Worm (Caenorhabditis elegans) whole organism, L3 larva: ENCODE results near the gene Y54B9A.1.
"Not testable (repeated sequence)": the region's sequence is repeated elsewhere in the genome, so short reads cannot be mapped to it uniquely, and the experiment has no call there.

Experiments
- R02D3.7 ChIP-seq: fragments of 150-350 bp; optimal IDR thresholded peaks from 2 replicates; lab custom pipeline; 2014; ENCODE audit warnings: missing biosample characterization, missing genetic modification characterization
- aly-2 ChIP-seq: fragments of 150-350 bp; optimal IDR thresholded peaks from 2 replicates; lab custom pipeline; 2014; ENCODE audit warnings: missing biosample characterization, missing genetic modification characterization
- ama-1 ChIP-seq: fragments of 150-350 bp; optimal IDR thresholded peaks from 2 replicates; lab custom pipeline; 2018
- ceh-82 ChIP-seq: fragments of 150-350 bp; optimal IDR thresholded peaks from 2 replicates; lab custom pipeline; 2014; ENCODE audit warnings: missing biosample characterization, missing genetic modification characterization
- ceh-9 ChIP-seq: sonication (generic microtip); optimal IDR thresholded peaks from 2 replicates; lab custom pipeline; 2018; ENCODE audit warnings: missing biosample characterization, missing genetic modification characterization
- egl-5 ChIP-seq: fragments of 150-350 bp; optimal IDR thresholded peaks from 2 replicates; lab custom pipeline; 2017; ENCODE audit warnings: missing biosample characterization, missing genetic modification reagents, missing genetic modification characterization, inconsistent platforms
- elt-1 ChIP-seq: fragments of 150-350 bp; optimal IDR thresholded peaks from 2 replicates; lab custom pipeline; 2014; ENCODE audit warnings: missing biosample characterization, missing genetic modification characterization
- elt-2 ChIP-seq: sonication (generic microtip); optimal IDR thresholded peaks from 2 replicates; lab custom pipeline; 2016; ENCODE audit warnings: missing genetic modification reagents, mild to moderate bottlenecking, missing genetic modification characterization, missing compliant biosample characterization
- elt-3 ChIP-seq, 3 experiments: fragments of 150-350 bp in 1 of 3; sonication (generic microtip) in 2 of 3; optimal IDR thresholded peaks; 2 replicates in 2 of 3; 4 replicates in 1 of 3; lab custom pipeline; 2014 to 2017; ENCODE audit warnings: missing biosample characterization in 3 of 3, missing genetic modification characterization in 3 of 3
- fkh-10 ChIP-seq: sonication (generic microtip); optimal IDR thresholded peaks from 2 replicates; lab custom pipeline; 2017; ENCODE audit warnings: missing biosample characterization, missing genetic modification reagents, missing genetic modification characterization
- fkh-2 ChIP-seq: fragments of 150-350 bp; optimal IDR thresholded peaks from 2 replicates; lab custom pipeline; 2014; ENCODE audit warnings: missing biosample characterization, missing genetic modification reagents, missing genetic modification characterization
- lin-39 ChIP-seq: fragments of 150-350 bp; optimal IDR thresholded peaks from 2 replicates; lab custom pipeline; 2018; ENCODE audit warnings: missing biosample characterization, missing genetic modification reagents, missing genetic modification characterization
- lsy-12 ChIP-seq: sonication (generic microtip); optimal IDR thresholded peaks from 2 replicates; lab custom pipeline; 2016; ENCODE audit warnings: mild to moderate bottlenecking, missing genetic modification characterization, missing compliant biosample characterization
- mdl-1 ChIP-seq: fragments of 150-350 bp; optimal IDR thresholded peaks from 2 replicates; lab custom pipeline; 2014; ENCODE audit warnings: missing biosample characterization, missing genetic modification characterization
- mml-1 ChIP-seq: fragments of 150-350 bp; sonication (generic microtip); optimal IDR thresholded peaks from 3 replicates; lab custom pipeline; 2014; ENCODE audit warnings: missing biosample characterization, missing genetic modification characterization
- nhr-11 ChIP-seq: fragments of 150-350 bp; optimal IDR thresholded peaks from 2 replicates; lab custom pipeline; 2014; ENCODE audit warnings: missing biosample characterization, missing genetic modification characterization
- nhr-12 ChIP-seq: fragments of 150-350 bp; optimal IDR thresholded peaks from 2 replicates; lab custom pipeline; 2014; ENCODE audit warnings: missing biosample characterization, missing genetic modification characterization
- nhr-23 ChIP-seq: fragments of 150-350 bp; optimal IDR thresholded peaks from 2 replicates; lab custom pipeline; 2014; ENCODE audit warnings: missing biosample characterization, missing genetic modification reagents, missing genetic modification characterization
- nhr-237 ChIP-seq: fragments of 150-350 bp; optimal IDR thresholded peaks from 2 replicates; lab custom pipeline; 2014; ENCODE audit warnings: missing biosample characterization, missing genetic modification characterization
- nhr-25 ChIP-seq: sonication (generic microtip); optimal IDR thresholded peaks from 2 replicates; lab custom pipeline; 2017; ENCODE audit warnings: missing biosample characterization, missing genetic modification characterization
- nhr-28 ChIP-seq: fragments of 150-350 bp; optimal IDR thresholded peaks from 2 replicates; lab custom pipeline; 2014; ENCODE audit warnings: missing biosample characterization, missing genetic modification characterization
- nhr-43 ChIP-seq: sonication (generic microtip); optimal IDR thresholded peaks from 2 replicates; lab custom pipeline; 2016; ENCODE audit warnings: mild to moderate bottlenecking, missing genetic modification characterization, missing compliant biosample characterization; ENCODE audit not compliant: poor library complexity, severe bottlenecking
- nhr-76 ChIP-seq: fragments of 150-350 bp; sonication (generic microtip); optimal IDR thresholded peaks from 5 replicates; lab custom pipeline; 2014; ENCODE audit warnings: missing biosample characterization, missing genetic modification characterization
- nhr-77 ChIP-seq: fragments of 150-350 bp; optimal IDR thresholded peaks from 2 replicates; lab custom pipeline; 2014; ENCODE audit warnings: missing biosample characterization, missing genetic modification characterization
- sea-2 ChIP-seq: fragments of 150-350 bp; sonication (generic microtip); optimal IDR thresholded peaks from 4 replicates; lab custom pipeline; 2014; ENCODE audit warnings: missing biosample characterization, missing genetic modification reagents, missing genetic modification characterization
- skn-1 ChIP-seq: fragments of 150-350 bp; optimal IDR thresholded peaks from 2 replicates; lab custom pipeline; 2014; ENCODE audit warnings: missing biosample characterization, missing genetic modification characterization
- snpc-4 ChIP-seq: fragments of 150-350 bp; optimal IDR thresholded peaks from 2 replicates; lab custom pipeline; 2014; ENCODE audit warnings: missing biosample characterization, missing genetic modification characterization
- unc-39 ChIP-seq: sonication (generic microtip); optimal IDR thresholded peaks from 4 replicates; lab custom pipeline; 2017; ENCODE audit warnings: missing biosample characterization, missing genetic modification characterization
- zag-1 ChIP-seq: fragments of 150-350 bp; optimal IDR thresholded peaks from 2 replicates; lab custom pipeline; 2014; ENCODE audit warnings: missing biosample characterization, missing genetic modification characterization
- ztf-11 ChIP-seq: fragments of 150-350 bp; optimal IDR thresholded peaks from 2 replicates; lab custom pipeline; 2014; ENCODE audit warnings: missing biosample characterization, missing genetic modification characterization
- ztf-4 ChIP-seq: fragments of 150-350 bp; optimal IDR thresholded peaks from 2 replicates; lab custom pipeline; 2014; ENCODE audit warnings: missing biosample characterization, missing genetic modification characterization

Gene Y54B9A.1

ce11 chrV:9439315-9440002 lies at the start of gene Y54B9A.1:
Y54B9A.1 (minus strand) TSS chrV:9439549.
- TF ChIP-seq nhr-43 (tag; lab: Kevin White, UChicago); ama-1 (lab: Kevin White, UChicago); nhr-76 (tag; lab: Kevin White, UChicago): not testable (repeated sequence)

- TF ChIP-seq snpc-4 (tag; lab: Kevin White, UChicago) (no peak), ceh-82 (tag; lab: Kevin White, UChicago) (no peak), nhr-76 (tag; lab: Kevin White, UChicago) (no peak), unc-39 (no peak), aly-2 (tag; lab: Kevin White, UChicago) (no peak), ztf-11 (tag; lab: Kevin White, UChicago) (no peak), skn-1 (tag; lab: Kevin White, UChicago) (no peak), nhr-25 (tag; lab: Kevin White, UChicago) (no peak), nhr-237 (tag; lab: Kevin White, UChicago) (no peak), R02D3.7 (tag; lab: Kevin White, UChicago) (no peak), nhr-12 (tag; lab: Kevin White, UChicago) (no peak), mml-1 (tag; lab: Kevin White, UChicago) (no peak)
Observed at ce11 chrV:9485508-9485907, 46.2 kb upstream of the Y54B9A.1 start.

- no peak for TF ChIP-seq nhr-25 (tag; lab: Kevin White, UChicago)
- no peak for TF ChIP-seq nhr-237 (tag; lab: Kevin White, UChicago)
- peak; percentile 86 for TF ChIP-seq fkh-10
- no peak for TF ChIP-seq elt-2 (tag; lab: Kevin White, UChicago)
- no peak for TF ChIP-seq nhr-77 (tag; lab: Kevin White, UChicago)
- no peak for TF ChIP-seq fkh-2 (tag; lab: Kevin White, UChicago)
Observed at ce11 chrV:9483738-9484256, 44.4 kb upstream of the Y54B9A.1 start, which contains the start of gene K06A4.2. K06A4.2 (plus strand) TSS chrV:9484206.

ce11 chrV:9480566-9480965 lies 41.2 kb upstream of the Y54B9A.1 start, which contains the start of gene K06A4.6:
K06A4.6 (minus strand) TSS chrV:9480666.
- no peak for TF ChIP-seq lsy-12 (tag; lab: Kevin White, UChicago)
- TF ChIP-seq egl-5 (tag; lab: Kevin White, UChicago) = no peak
- TF ChIP-seq lin-39 (tag; lab: Kevin White, UChicago) = no peak

- no peak for TF ChIP-seq lin-39 (tag; lab: Kevin White, UChicago)
- TF ChIP-seq nhr-11 (tag; lab: Kevin White, UChicago) = no peak
- TF ChIP-seq mml-1 (tag; lab: Kevin White, UChicago) = no peak
- no peak for TF ChIP-seq ceh-82 (tag; lab: Kevin White, UChicago)
- no peak for TF ChIP-seq snpc-4 (tag; lab: Kevin White, UChicago)
- no peak for TF ChIP-seq elt-3 (tag; optimal IDR thresholded peaks at IDR 0.05; lab: Kevin White, UChicago)
- TF ChIP-seq, all 47 proteins: peak for 0
Observed at ce11 chrV:9477863-9478262, 38.5 kb upstream of the Y54B9A.1 start, which contains the start of gene nas-3. nas-3 (plus strand) TSS chrV:9478163.

- TF ChIP-seq ztf-4 (tag; lab: Kevin White, UChicago) = no peak
- TF ChIP-seq nhr-237 (tag; lab: Kevin White, UChicago) = no peak
- TF ChIP-seq zag-1 (tag; lab: Kevin White, UChicago) = no peak
- TF ChIP-seq elt-1 (tag; lab: Kevin White, UChicago) = no peak
- no peak for TF ChIP-seq fkh-10
- no peak for TF ChIP-seq snpc-4 (tag; lab: Kevin White, UChicago)
- no peak for TF ChIP-seq nhr-43 (tag; lab: Kevin White, UChicago)
- TF ChIP-seq nhr-76 (tag; lab: Kevin White, UChicago) = no peak
- no peak for TF ChIP-seq aly-2 (tag; lab: Kevin White, UChicago)
- TF ChIP-seq elt-3 (tag; optimal IDR thresholded peaks at IDR 0.05; lab: Kevin White, UChicago) = no peak
- no peak for TF ChIP-seq elt-2 (tag; lab: Kevin White, UChicago)
- TF ChIP-seq sea-2 (GFP tag; lab: Kevin White, UChicago) = no peak
- TF ChIP-seq ceh-9 = no peak
- TF ChIP-seq nhr-28 = no peak
- no peak for TF ChIP-seq ceh-82 (tag; lab: Kevin White, UChicago)
- no peak for TF ChIP-seq nhr-25 (tag; lab: Kevin White, UChicago)
- TF ChIP-seq nhr-12 (tag; lab: Kevin White, UChicago) = no peak
- TF ChIP-seq nhr-23 = no peak
- TF ChIP-seq mdl-1 (tag; lab: Kevin White, UChicago) = no peak
Observed at ce11 chrV:9473924-9474323, 34.6 kb upstream of the Y54B9A.1 start.
